Worm (Caenorhabditis elegans) whole organism, early embryonic: ENCODE results near the gene C01G5.7.

Experiments
- ama-1 ChIP-seq: fragments of 150-350 bp; optimal IDR thresholded peaks from 2 replicates; lab custom pipeline; 2014
- ceh-13 ChIP-seq: fragments of 200-800 bp; sonication (Bioruptor generic); optimal IDR thresholded peaks from 2 replicates; lab custom pipeline; 2018; ENCODE audit warnings: mild to moderate bottlenecking, missing genetic modification characterization, missing compliant biosample characterization
- ets-7 ChIP-seq: sonication (generic microtip); optimal IDR thresholded peaks from 2 replicates; lab custom pipeline; 2016; ENCODE audit warnings: missing genotype, missing genetic modification characterization, missing compliant biosample characterization
- flt-1 ChIP-seq: fragments of 200-800 bp; sonication (Bioruptor generic); IDR thresholded peaks from 2 replicates; pipeline ENCODE4 v1.3.6; 2022; ENCODE audit warnings: missing genetic modification characterization, missing compliant biosample characterization
- tbx-37 ChIP-seq: fragments of 200-800 bp; sonication (Bioruptor generic); conservative IDR thresholded peaks from 2 replicates; pipeline ENCODE4 v1.3.6; 2022; ENCODE audit warnings: missing genetic modification reagents, missing genetic modification characterization, missing compliant biosample characterization
- tra-4 ChIP-seq: sonication (generic microtip); optimal IDR thresholded peaks from 2 replicates; lab custom pipeline; 2017; ENCODE audit warnings: missing genetic modification characterization, missing compliant biosample characterization

- TF ChIP-seq tra-4 (no peak), ets-7 (tag; lab: Kevin White, UChicago) (no peak), tbx-37 (GFP tag; lab: Robert Waterston, UW) (no peak), flt-1 (GFP tag; lab: Robert Waterston, UW) (no peak), ceh-13 (GFP tag; lab: Kevin White, UChicago) (no peak), ama-1 (no peak)
These were observed 25.0 kb downstream of the C01G5.7 start for ce11 chrIV:6542962-6543361.
